Worm (Caenorhabditis elegans) whole organism, L1 larva: Measurements from ENCODE around the gene M04C3.1.

Source experiments
- lin-39 ChIP-seq: fragments of 150-350 bp; optimal IDR thresholded peaks from 2 replicates; lab custom pipeline; 2014; ENCODE audit warnings: missing biosample characterization, missing genetic modification reagents, missing genetic modification characterization
- nhr-11 ChIP-seq: fragments of 150-350 bp; optimal IDR thresholded peaks from 2 replicates; lab custom pipeline; 2014; ENCODE audit warnings: missing biosample characterization, missing genetic modification characterization
- nhr-47 ChIP-seq: sonication (generic microtip); optimal IDR thresholded peaks from 2 replicates; lab custom pipeline; 2016; ENCODE audit warnings: mild to moderate bottlenecking, missing genetic modification characterization, moderate library complexity, missing compliant biosample characterization
- pag-3 ChIP-seq: sonication (generic microtip); optimal IDR thresholded peaks from 2 replicates; lab custom pipeline; 2017; ENCODE audit warnings: missing genetic modification characterization, mild to moderate bottlenecking, missing compliant biosample characterization, antibody characterized with exemption, borderline replicate concordance; ENCODE audit not compliant: insufficient read depth
- snpc-4 ChIP-seq: fragments of 150-350 bp; optimal IDR thresholded peaks from 2 replicates; lab custom pipeline; 2014; ENCODE audit warnings: missing biosample characterization, missing genetic modification characterization
- sox-4 ChIP-seq: sonication (generic microtip); optimal IDR thresholded peaks from 2 replicates; lab custom pipeline; 2016; ENCODE audit warnings: missing genetic modification characterization, missing compliant biosample characterization

DNA sequence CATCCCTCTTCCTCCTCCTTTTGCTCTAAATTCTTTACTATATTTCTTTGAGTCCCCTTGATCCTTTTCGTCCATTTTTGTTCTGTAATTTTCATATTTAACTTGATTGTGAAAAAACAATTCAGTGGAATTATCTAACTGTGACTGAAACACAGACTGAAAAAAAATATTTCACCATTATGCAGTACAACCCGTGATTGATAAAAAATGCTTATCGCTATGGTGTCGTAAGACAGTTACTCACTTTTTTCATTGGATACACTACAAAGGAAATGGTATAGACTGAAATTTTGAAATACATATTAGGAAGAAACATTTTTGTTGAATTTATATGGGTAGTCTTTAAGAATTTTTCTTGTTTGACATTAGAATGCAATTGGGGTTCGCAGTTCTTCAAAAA is 22.2 kb upstream of the M04C3.1 start, which contains the start of gene Y43F8B.23:
- TF ChIP-seq nhr-47 (no peak), sox-4 (tag; lab: Kevin White, UChicago) (no peak), snpc-4 (tag; lab: Kevin White, UChicago) (no peak), lin-39 (tag; lab: Kevin White, UChicago) (no peak), nhr-11 (tag; lab: Kevin White, UChicago) (no peak), pag-3 (tag; lab: Kevin White, UChicago) (no peak)
